Fruit fly (Drosophila melanogaster) whole organism, pupa: ENCODE data around the gene CG34308.

Experiments
- CG34367 ChIP-seq: fragments of 200-800 bp; sonication (Bioruptor generic); optimal IDR thresholded peaks from 2 replicates; lab custom pipeline; 2018; ENCODE audit warnings: missing biosample characterization, mild to moderate bottlenecking, missing genetic modification characterization
- CG8301 ChIP-seq: fragments of 200-800 bp; sonication (Bioruptor generic); optimal IDR thresholded peaks from 2 replicates; lab custom pipeline; 2018; ENCODE audit warnings: missing biosample characterization, mild to moderate bottlenecking, missing genetic modification characterization
- D1 ChIP-seq: fragments of 200-800 bp; sonication (Bioruptor generic); optimal IDR thresholded peaks from 2 replicates; lab custom pipeline; 2018; ENCODE audit warnings: missing biosample characterization, mild to moderate bottlenecking, missing genetic modification characterization, moderate library complexity
- Ets98B ChIP-seq: fragments of 200-800 bp; sonication (Bioruptor generic); IDR thresholded peaks from 2 replicates; pipeline ENCODE4 v1.3.6; 2022; ENCODE audit warnings: missing biosample characterization, missing genetic modification characterization
- Pif1A ChIP-seq: fragments of 200-800 bp; sonication (Bioruptor generic); optimal IDR thresholded peaks from 3 replicates; lab custom pipeline; 2016; ENCODE audit warnings: missing biosample characterization, missing genetic modification characterization

DNA sequence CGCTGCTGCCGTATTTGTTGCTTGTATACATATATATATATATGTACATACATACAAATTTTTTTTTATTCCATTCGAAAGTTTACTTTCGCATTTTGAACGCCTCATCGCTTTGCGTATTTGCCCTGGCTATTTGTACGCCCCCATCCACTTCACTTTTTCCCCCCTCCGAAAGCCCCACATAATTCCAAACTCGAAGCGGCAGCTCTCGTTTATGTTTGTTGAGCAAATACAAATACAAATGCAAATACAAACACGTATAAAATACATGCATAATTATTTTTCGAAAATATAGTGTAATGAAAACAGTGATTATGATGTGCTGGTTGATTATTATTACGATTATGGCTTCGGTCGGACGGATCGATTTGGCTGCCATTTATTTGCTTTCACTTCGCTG is 21.0 kb upstream of the CG34308 start:
- TF ChIP-seq CG34367 (tag; lab: Kevin White, UChicago) (no peak), D1 (tag; lab: Kevin White, UChicago) (no peak), CG8301 (tag; lab: Kevin White, UChicago) (no peak), Pif1A (GFP tag; lab: Kevin White, UChicago) (peak; percentile 38), Ets98B (GFP tag; lab: Robert Waterston, UW) (no peak)
